Fruit fly (Drosophila melanogaster): ENCODE measurements around the gene CG8326.

DNA sequence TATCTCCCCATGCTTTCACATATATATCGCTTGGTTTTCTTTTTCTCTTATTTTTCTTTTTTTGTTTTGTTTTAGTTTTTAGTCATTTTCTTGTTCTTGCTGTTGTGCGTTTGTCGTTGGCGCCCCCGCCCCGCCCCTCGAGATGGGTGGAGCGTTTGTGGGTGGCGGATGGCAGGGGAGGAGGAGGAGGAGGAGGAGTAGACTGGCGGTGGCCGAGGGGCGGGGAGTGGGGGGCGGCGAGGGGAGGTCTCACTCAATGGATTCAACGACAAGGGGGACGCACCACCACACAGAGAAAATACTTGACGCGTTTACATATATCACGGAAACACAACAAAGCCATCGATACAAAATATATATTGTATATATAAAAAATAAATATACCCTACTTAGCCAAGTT is 11.5 kb upstream of the CG8326 start:
- TF ChIP-seq CG33017 (tag; optimal IDR thresholded peaks at IDR 0.05) = no peak
- no peak for TF ChIP-seq kay (GFP tag; ENCODE audit: borderline replicate concordance)
- no peak for TF ChIP-seq Hr96 (GFP tag; optimal IDR thresholded peaks at IDR 0.05)
- TF ChIP-seq Mnt (GFP tag; optimal IDR thresholded peaks at IDR 0.05) = no peak
- TF ChIP-seq Clk (GFP tag; optimal IDR thresholded peaks at IDR 0.05) = no peak
